Fruit fly (Drosophila melanogaster) whole organism, embryonic: ENCODE measurements around the gene ClpX.
A peak's percentile ranks its signal among the peaks of the same experiment; 100 is the strongest.

Experiments
- Atf6 ChIP-seq: fragments of 200-800 bp; sonication (Bioruptor generic); IDR thresholded peaks from 2 replicates; pipeline ENCODE4 v1.3.6; 2022; ENCODE audit warnings: missing biosample characterization, missing genetic modification characterization
- C15 ChIP-seq: fragments of 200-800 bp; sonication (Bioruptor generic); IDR thresholded peaks from 3 replicates; pipeline ENCODE4 v1.3.6; 2022; ENCODE audit warnings: missing biosample characterization, missing genetic modification characterization
- CG10321 ChIP-seq: fragments of 200-800 bp; sonication (Bioruptor generic); IDR thresholded peaks from 2 replicates; pipeline ENCODE4 v1.3.6; 2022; ENCODE audit warnings: missing biosample characterization, missing genetic modification characterization
- CG11398 ChIP-seq: fragments of 200-800 bp; sonication (Bioruptor generic); optimal IDR thresholded peaks from 2 replicates; lab custom pipeline; 2016; ENCODE audit warnings: missing biosample characterization, missing genetic modification characterization
- CG12219 ChIP-seq: fragments of 200-800 bp; sonication (Bioruptor generic); optimal IDR thresholded peaks from 3 replicates; lab custom pipeline; 2018; ENCODE audit warnings: missing biosample characterization, mild to moderate bottlenecking, missing genetic modification characterization
- CG12391 ChIP-seq: fragments of 200-800 bp; sonication (Bioruptor generic); optimal IDR thresholded peaks from 3 replicates; lab custom pipeline; 2018; ENCODE audit warnings: missing biosample characterization, mild to moderate bottlenecking, missing genetic modification characterization, moderate library complexity
- CG14050 ChIP-seq: fragments of 200-800 bp; sonication (Bioruptor generic); IDR thresholded peaks from 3 replicates; pipeline ENCODE4 v1.3.6; 2022; ENCODE audit warnings: missing biosample characterization, missing genetic modification characterization
- CG15601 ChIP-seq: fragments of 200-800 bp; sonication (Bioruptor generic); optimal IDR thresholded peaks from 3 replicates; lab custom pipeline; 2019; ENCODE audit warnings: missing biosample characterization, mild to moderate bottlenecking, missing genetic modification characterization, moderate library complexity
- CG17385 ChIP-seq: fragments of 200-800 bp; sonication (Bioruptor generic); optimal IDR thresholded peaks from 3 replicates; lab custom pipeline; 2018; ENCODE audit warnings: missing biosample characterization, mild to moderate bottlenecking, missing genetic modification characterization
- CG2889 ChIP-seq: fragments of 200-800 bp; sonication (Bioruptor generic); IDR thresholded peaks from 3 replicates; pipeline ENCODE4 v1.3.6; 2022; ENCODE audit warnings: missing biosample characterization, missing genetic modification characterization
- CG31441 ChIP-seq: fragments of 200-800 bp; sonication (Bioruptor generic); IDR thresholded peaks from 2 replicates; pipeline ENCODE4 v1.3.6; 2022; ENCODE audit warnings: missing biosample characterization, missing genetic modification characterization
- CG32767 ChIP-seq: fragments of 200-800 bp; sonication (Bioruptor generic); IDR thresholded peaks from 2 replicates; pipeline ENCODE4 v1.3.6; 2022; ENCODE audit warnings: missing biosample characterization, missing genetic modification characterization
- CG3838 ChIP-seq: fragments of 200-800 bp; sonication (Bioruptor generic); optimal IDR thresholded peaks from 3 replicates; lab custom pipeline; 2016; ENCODE audit warnings: missing biosample characterization, missing genetic modification characterization
- CG5953 ChIP-seq: fragments of 200-800 bp; sonication (Bioruptor generic); IDR thresholded peaks from 2 replicates; pipeline ENCODE4 v1.3.6; 2022; ENCODE audit warnings: missing biosample characterization, missing genetic modification characterization
- CG6765 ChIP-seq: fragments of 200-800 bp; sonication (Bioruptor generic); optimal IDR thresholded peaks from 3 replicates; lab custom pipeline; 2017; ENCODE audit warnings: missing biosample characterization, mild to moderate bottlenecking, missing genetic modification characterization
- CG7556 ChIP-seq: fragments of 200-800 bp; sonication (Bioruptor generic); optimal IDR thresholded peaks from 2 replicates; lab custom pipeline; 2017; ENCODE audit warnings: missing biosample characterization, mild to moderate bottlenecking, missing genetic modification characterization
- CG7786 ChIP-seq: fragments of 200-800 bp; sonication (Bioruptor generic); optimal IDR thresholded peaks from 2 replicates; lab custom pipeline; 2016; ENCODE audit warnings: missing biosample characterization, missing genetic modification characterization
- CG9932 ChIP-seq: fragments of 200-800 bp; sonication (Bioruptor generic); IDR thresholded peaks from 2 replicates; pipeline ENCODE4 v1.3.6; 2022; ENCODE audit warnings: missing biosample characterization, missing genetic modification characterization
- CkIIα-i1 ChIP-seq: fragments of 200-800 bp; sonication (Bioruptor generic); IDR thresholded peaks from 2 replicates; pipeline ENCODE4 v1.3.6; 2022; ENCODE audit warnings: missing biosample characterization, missing genetic modification characterization
- CrebB ChIP-seq: fragments of 200-800 bp; sonication (Bioruptor generic); optimal IDR thresholded peaks from 3 replicates; lab custom pipeline; 2018; ENCODE audit warnings: missing biosample characterization, mild to moderate bottlenecking, missing genetic modification characterization
- D19B ChIP-seq: fragments of 200-800 bp; sonication (Bioruptor generic); optimal IDR thresholded peaks from 2 replicates; lab custom pipeline; 2017; ENCODE audit warnings: missing biosample characterization, mild to moderate bottlenecking, missing genetic modification characterization
- Drgx ChIP-seq: fragments of 200-800 bp; sonication (Bioruptor generic); IDR thresholded peaks from 2 replicates; pipeline ENCODE4 v1.3.6; 2022; ENCODE audit warnings: missing biosample characterization, missing genetic modification characterization
- E2f1 ChIP-seq: fragments of 200-800 bp; sonication (Bioruptor generic); IDR thresholded peaks from 2 replicates; pipeline ENCODE4 v1.3.6; 2022; ENCODE audit warnings: missing biosample characterization, missing genetic modification characterization
- Gug ChIP-seq: fragments of 200-800 bp; sonication (Bioruptor generic); IDR thresholded peaks from 4 replicates; pipeline ENCODE4 v1.3.6; 2022; ENCODE audit warnings: missing biosample characterization, missing genetic modification characterization
- HLH54F ChIP-seq: fragments of 200-800 bp; sonication (Bioruptor generic); optimal IDR thresholded peaks from 3 replicates; lab custom pipeline; 2016; ENCODE audit warnings: missing biosample characterization, missing genetic modification characterization
- Max ChIP-seq: fragments of 200-800 bp; sonication (Bioruptor generic); optimal IDR thresholded peaks from 2 replicates; lab custom pipeline; 2016; ENCODE audit warnings: missing biosample characterization, mild to moderate bottlenecking, missing genetic modification characterization
- Mes4 ChIP-seq: fragments of 200-800 bp; sonication (Bioruptor generic); optimal IDR thresholded peaks from 2 replicates; lab custom pipeline; 2016; ENCODE audit warnings: missing biosample characterization, missing genetic modification characterization
- NK7.1 ChIP-seq: fragments of 200-800 bp; sonication (Bioruptor generic); optimal IDR thresholded peaks from 3 replicates; lab custom pipeline; 2016; ENCODE audit warnings: missing biosample characterization, missing genetic modification characterization
- Nf-YB ChIP-seq: fragments of 200-800 bp; sonication (Bioruptor generic); optimal IDR thresholded peaks from 3 replicates; lab custom pipeline; 2019; ENCODE audit warnings: missing biosample characterization, mild to moderate bottlenecking, missing genetic modification characterization, moderate library complexity
- Oli ChIP-seq: fragments of 200-800 bp; sonication (Bioruptor generic); optimal IDR thresholded peaks from 2 replicates; lab custom pipeline; 2018; ENCODE audit warnings: missing biosample characterization, mild to moderate bottlenecking, missing genetic modification characterization, moderate library complexity
- Optix ChIP-seq: fragments of 200-800 bp; sonication (Bioruptor generic); IDR thresholded peaks from 3 replicates; pipeline ENCODE4 v1.3.6; 2022; ENCODE audit warnings: missing biosample characterization, missing genetic modification characterization
- Sin3A ChIP-seq: fragments of >200 bp; optimal IDR thresholded peaks from 2 replicates; lab custom pipeline; 2018
- Stat92E ChIP-seq, 3 experiments: fragments of >200 bp in 2 of 3; fragments of 200-800 bp in 1 of 3; sonication (Bioruptor generic) in 1 of 3; optimal IDR thresholded peaks; 2 replicates each; lab custom pipeline; 2017 to 2019; ENCODE audit warnings: missing biosample characterization in 3 of 3, missing genetic modification characterization in 3 of 3, mild to moderate bottlenecking in 1 of 3, moderate library complexity in 1 of 3
- TFAM ChIP-seq: fragments of 200-800 bp; sonication (Bioruptor generic); optimal IDR thresholded peaks from 2 replicates; lab custom pipeline; 2017; ENCODE audit warnings: missing biosample characterization, missing genetic modification characterization, inconsistent platforms
- Xrp1 ChIP-seq: fragments of 200-800 bp; sonication (Bioruptor generic); IDR thresholded peaks from 2 replicates; pipeline ENCODE4 v1.3.6; 2022; ENCODE audit warnings: missing biosample characterization, missing genetic modification characterization
- az2 ChIP-seq: fragments of 200-800 bp; sonication (Bioruptor generic); optimal IDR thresholded peaks from 3 replicates; lab custom pipeline; 2016; ENCODE audit warnings: missing biosample characterization, missing genetic modification characterization
- br ChIP-seq: fragments of >200 bp; optimal IDR thresholded peaks from 2 replicates; lab custom pipeline; 2017
- chn ChIP-seq: fragments of 200-800 bp; sonication (Bioruptor generic); optimal IDR thresholded peaks from 2 replicates; lab custom pipeline; 2016; ENCODE audit warnings: missing biosample characterization, missing genetic modification characterization
- crc ChIP-seq: fragments of 200-800 bp; sonication (Bioruptor generic); optimal IDR thresholded peaks from 2 replicates; lab custom pipeline; 2016; ENCODE audit warnings: missing biosample characterization, missing genetic modification characterization
- dmrt99B ChIP-seq: fragments of 200-800 bp; sonication (Bioruptor generic); optimal IDR thresholded peaks from 2 replicates; lab custom pipeline; 2018; ENCODE audit warnings: missing biosample characterization, mild to moderate bottlenecking, missing genetic modification characterization, moderate library complexity
- gem ChIP-seq: fragments of 200-800 bp; sonication (Bioruptor generic); optimal IDR thresholded peaks from 2 replicates; lab custom pipeline; 2019; ENCODE audit warnings: missing biosample characterization, mild to moderate bottlenecking, missing genetic modification characterization, moderate library complexity
- kni ChIP-seq: fragments of 200-800 bp; sonication (Bioruptor generic); optimal IDR thresholded peaks from 3 replicates; lab custom pipeline; 2017; ENCODE audit warnings: mild to moderate bottlenecking, missing biosample characterization, missing genetic modification reagents, missing genetic modification characterization
- nau ChIP-seq: fragments of 200-800 bp; sonication (Bioruptor generic); optimal IDR thresholded peaks from 3 replicates; lab custom pipeline; 2017; ENCODE audit warnings: missing biosample characterization, mild to moderate bottlenecking, missing genetic modification characterization, missing genetic modification reagents
- pb ChIP-seq: fragments of 200-800 bp; sonication (Bioruptor generic); optimal IDR thresholded peaks from 3 replicates; lab custom pipeline; 2016; ENCODE audit warnings: missing biosample characterization, missing genetic modification characterization
- rib ChIP-seq: fragments of 200-800 bp; sonication (Bioruptor generic); IDR thresholded peaks from 2 replicates; pipeline ENCODE4 v1.3.6; 2022; ENCODE audit warnings: missing biosample characterization, missing genetic modification characterization
- run ChIP-seq: fragments of 200-800 bp; sonication (Bioruptor generic); optimal IDR thresholded peaks from 3 replicates; lab custom pipeline; 2018; ENCODE audit warnings: missing biosample characterization, mild to moderate bottlenecking, missing genetic modification characterization
- schlank ChIP-seq: fragments of 200-800 bp; sonication (Bioruptor generic); optimal IDR thresholded peaks from 2 replicates; lab custom pipeline; 2018; ENCODE audit warnings: missing biosample characterization, mild to moderate bottlenecking, missing genetic modification characterization
- scrt ChIP-seq: fragments of 200-800 bp; sonication (Bioruptor generic); optimal IDR thresholded peaks from 2 replicates; lab custom pipeline; 2018; ENCODE audit warnings: missing biosample characterization, mild to moderate bottlenecking, missing genetic modification characterization, moderate library complexity
- sob ChIP-seq: fragments of 200-800 bp; sonication (Bioruptor generic); IDR thresholded peaks from 2 replicates; pipeline ENCODE4 v1.3.6; 2022; ENCODE audit warnings: missing biosample characterization, missing genetic modification characterization
- tgo ChIP-seq: fragments of 200-800 bp; sonication (Bioruptor generic); IDR thresholded peaks from 3 replicates; pipeline ENCODE4 v1.3.6; 2022; ENCODE audit warnings: missing biosample characterization, missing genetic modification characterization
- z ChIP-seq: fragments of 200-800 bp; sonication (Bioruptor generic); IDR thresholded peaks from 3 replicates; pipeline ENCODE4 v1.3.6; 2022; ENCODE audit warnings: missing biosample characterization, missing genetic modification characterization
- zf30C ChIP-seq: fragments of 200-800 bp; sonication (Bioruptor generic); optimal IDR thresholded peaks from 3 replicates; lab custom pipeline; 2018; ENCODE audit warnings: missing biosample characterization, mild to moderate bottlenecking, missing genetic modification characterization

The ClpX gene

dm6 chr3R:19890340-19890998 lies 13.0 kb downstream of the ClpX start, which contains the start of gene CG4733 (continued):
- TF ChIP-seq D19B (no peak), CG32767 (GFP tag; lab: Robert Waterston, UW) (no peak), schlank (tag; lab: Kevin White, UChicago) (no peak), br (no peak), E2f1 (GFP tag; lab: Robert Waterston, UW) (no peak), nau (GFP tag; lab: Kevin White, UChicago) (no peak), Sin3A (no peak), rib (GFP tag; lab: Robert Waterston, UW) (no peak), CG15601 (tag; lab: Kevin White, UChicago) (no peak), CG6765 (no peak), chn (GFP tag; lab: Kevin White, UChicago) (no peak), CG3838 (GFP tag; lab: Kevin White, UChicago) (no peak), CG17385 (GFP tag; lab: Kevin White, UChicago) (no peak), CG10321 (GFP tag; lab: Robert Waterston, UW) (no peak), Drgx (GFP tag; lab: Robert Waterston, UW) (peak; percentile 49), pb (no peak), scrt (GFP tag; lab: Kevin White, UChicago) (no peak), dmrt99B (tag; lab: Kevin White, UChicago) (peak; percentile 0), gem (peak; percentile 43), tgo (no peak), CG7556 (GFP tag; lab: Kevin White, UChicago) (peak; percentile 18), CG31441 (GFP tag; lab: Robert Waterston, UW) (no peak), Optix (GFP tag; lab: Robert Waterston, UW) (no peak), C15 (GFP tag; lab: Robert Waterston, UW) (no peak), CrebB (no peak), zf30C (GFP tag; lab: Kevin White, UChicago) (no peak), crc (GFP tag; lab: Kevin White, UChicago) (no peak), run (tag; lab: Kevin White, UChicago) (no peak), kni (GFP tag; lab: Kevin White, UChicago) (no peak), z (GFP tag; lab: Robert Waterston, UW) (peak; percentile 15; the same call in 1 of the 3 replicates), CG11398 (no peak), Oli (tag; lab: Kevin White, UChicago) (no peak), CG2889 (no peak), Mes4 (no peak), CG12219 (GFP tag; lab: Kevin White, UChicago) (no peak), Nf-YB (peak; percentile 5), sob (GFP tag; lab: Robert Waterston, UW) (no peak), HLH54F (no peak), Stat92E (GFP tag; optimal IDR thresholded peaks at IDR 0.05; lab: Kevin White, UChicago) (no peak), CkIIα-i1 (GFP tag; lab: Robert Waterston, UW) (no peak), CG9932 (GFP tag; lab: Robert Waterston, UW) (0 out of 2 replicates have a peak, but pooled peaks have one; percentile 11), Gug (GFP tag; lab: Robert Waterston, UW) (no peak), NK7.1 (GFP tag; lab: Kevin White, UChicago) (no peak), CG5953 (GFP tag; lab: Robert Waterston, UW) (no peak), az2 (GFP tag; lab: Kevin White, UChicago) (peak; percentile 21), CG7786 (GFP tag; lab: Kevin White, UChicago) (no peak), Xrp1 (no peak), Max (GFP tag; lab: Kevin White, UChicago) (no peak), CG12391 (tag; lab: Kevin White, UChicago) (peak; percentile 18), Atf6 (GFP tag; lab: Robert Waterston, UW) (no peak; the same call in 1 of the 2 replicates), TFAM (GFP tag; lab: Kevin White, UChicago) (no peak), CG14050 (GFP tag; lab: Robert Waterston, UW) (no peak)
